Worm (Caenorhabditis elegans) whole organism, young adult: Measurements from ENCODE around the gene rab-6.1.
"Not testable (repeated sequence)": the region's sequence is repeated elsewhere in the genome, so short reads cannot be mapped to it uniquely, and the experiment has no call there.

Experiments
- C17E4.6 ChIP-seq: fragments of 200-800 bp; sonication (Bioruptor generic); IDR thresholded peaks from 2 replicates; pipeline ENCODE4 v1.3.6; 2022; ENCODE audit warnings: missing genetic modification reagents, missing genetic modification characterization, missing compliant biosample characterization
- F37B4.10 ChIP-seq: fragments of 200-800 bp; sonication (Bioruptor generic); IDR thresholded peaks from 2 replicates; pipeline ENCODE4 v1.3.6; 2022; ENCODE audit warnings: missing genetic modification characterization, missing compliant biosample characterization
- F39B2.1 ChIP-seq: fragments of 200-800 bp; sonication (Bioruptor generic); IDR thresholded peaks from 2 replicates; pipeline ENCODE4 v1.3.6; 2022; ENCODE audit warnings: missing genetic modification reagents, missing genetic modification characterization, missing compliant biosample characterization
- F49E8.2 ChIP-seq: sonication (generic microtip); optimal IDR thresholded peaks from 3 replicates; lab custom pipeline; 2017; ENCODE audit warnings: missing genetic modification characterization, mild to moderate bottlenecking, missing compliant biosample characterization, antibody characterized with exemption, moderate library complexity; ENCODE audit not compliant: insufficient read depth
- T07F8.4 ChIP-seq: sonication (generic microtip); optimal IDR thresholded peaks from 2 replicates; lab custom pipeline; 2016; ENCODE audit warnings: mild to moderate bottlenecking, missing genetic modification characterization, moderate library complexity, missing compliant biosample characterization
- Y95B8A.8 ChIP-seq: fragments of 200-800 bp; sonication (Bioruptor generic); IDR thresholded peaks from 2 replicates; pipeline ENCODE4 v1.3.6; 2022; ENCODE audit warnings: missing genetic modification reagents, missing genetic modification characterization, missing compliant biosample characterization
- ZK185.1 ChIP-seq: sonication (generic microtip); optimal IDR thresholded peaks from 2 replicates; lab custom pipeline; 2016; ENCODE audit warnings: mild to moderate bottlenecking, missing genetic modification characterization, missing compliant biosample characterization; ENCODE audit not compliant: poor library complexity, severe bottlenecking
- aptf-3 ChIP-seq: fragments of 200-800 bp; sonication (Bioruptor generic); IDR thresholded peaks from 2 replicates; pipeline ENCODE4 v1.3.6; 2022; ENCODE audit warnings: missing genetic modification characterization, missing compliant biosample characterization
- atf-7 ChIP-seq: sonication (generic microtip); optimal IDR thresholded peaks from 2 replicates; lab custom pipeline; 2017; ENCODE audit warnings: mild to moderate bottlenecking, missing genetic modification characterization, missing compliant biosample characterization
- athp-1 ChIP-seq: sonication (generic microtip); optimal IDR thresholded peaks from 2 replicates; lab custom pipeline; 2017; ENCODE audit warnings: mild to moderate bottlenecking, missing genetic modification characterization, missing compliant biosample characterization
- attf-6 ChIP-seq: fragments of 200-800 bp; sonication (Bioruptor generic); IDR thresholded peaks from 2 replicates; pipeline ENCODE4 v1.3.6; 2022; ENCODE audit warnings: missing genetic modification reagents, missing genetic modification characterization, missing compliant biosample characterization
- cebp-2 ChIP-seq: fragments of 200-800 bp; sonication (Bioruptor generic); IDR thresholded peaks from 2 replicates; pipeline ENCODE4 v1.3.6; 2022; ENCODE audit warnings: missing genetic modification characterization, missing compliant biosample characterization
- ceh-91 ChIP-seq: fragments of 200-800 bp; sonication (Bioruptor generic); IDR thresholded peaks from 2 replicates; pipeline ENCODE4 v1.3.6; 2022; ENCODE audit warnings: missing genetic modification reagents, missing genetic modification characterization, missing compliant biosample characterization
- dpff-1 ChIP-seq: sonication (generic microtip); optimal IDR thresholded peaks from 2 replicates; lab custom pipeline; 2017; ENCODE audit warnings: mild to moderate bottlenecking, missing genetic modification characterization, missing compliant biosample characterization
- dpl-1 ChIP-seq: fragments of 150-350 bp; optimal IDR thresholded peaks from 2 replicates; lab custom pipeline; 2014; ENCODE audit warnings: missing biosample characterization, missing genetic modification reagents, missing genetic modification characterization
- efl-1 ChIP-seq: fragments of 150-350 bp; optimal IDR thresholded peaks from 2 replicates; lab custom pipeline; 2014; ENCODE audit warnings: missing biosample characterization, missing genetic modification reagents, missing genetic modification characterization
- egl-18 ChIP-seq: fragments of 200-800 bp; sonication (Bioruptor generic); IDR thresholded peaks from 2 replicates; pipeline ENCODE4 v1.3.6; 2022; ENCODE audit warnings: missing genetic modification reagents, missing genetic modification characterization, missing compliant biosample characterization
- egl-44 ChIP-seq: fragments of 200-800 bp; sonication (Bioruptor generic); IDR thresholded peaks from 2 replicates; pipeline ENCODE4 v1.3.6; 2022; ENCODE audit warnings: missing genetic modification reagents, missing genetic modification characterization, missing compliant biosample characterization
- ekl-4 ChIP-seq: fragments of 200-800 bp; sonication (Bioruptor generic); IDR thresholded peaks from 2 replicates; pipeline ENCODE4 v1.3.6; 2022; ENCODE audit warnings: missing genetic modification reagents, missing genetic modification characterization, missing compliant biosample characterization
- ets-4 ChIP-seq: fragments of 200-800 bp; sonication (Bioruptor generic); optimal IDR thresholded peaks from 2 replicates; lab custom pipeline; 2018; ENCODE audit warnings: mild to moderate bottlenecking, missing genetic modification characterization, missing compliant biosample characterization
- him-1 ChIP-seq: sonication (generic microtip); optimal IDR thresholded peaks from 2 replicates; lab custom pipeline; 2016; ENCODE audit warnings: missing genotype, missing genetic modification reagents, missing genetic modification characterization, missing compliant biosample characterization
- hlh-12 ChIP-seq: sonication (generic microtip); optimal IDR thresholded peaks from 2 replicates; lab custom pipeline; 2016; ENCODE audit warnings: missing genetic modification characterization, missing compliant biosample characterization
- hmg-1.2 ChIP-seq: fragments of 200-800 bp; sonication (Bioruptor generic); IDR thresholded peaks from 2 replicates; pipeline ENCODE4 v1.3.6; 2022; ENCODE audit warnings: missing genetic modification reagents, missing genetic modification characterization, missing compliant biosample characterization
- hmg-20 ChIP-seq: fragments of 200-800 bp; sonication (Bioruptor generic); IDR thresholded peaks from 2 replicates; pipeline ENCODE4 v1.3.6; 2022; ENCODE audit warnings: missing genetic modification reagents, missing genetic modification characterization, missing compliant biosample characterization
- hrde-1 ChIP-seq: sonication (generic microtip); optimal IDR thresholded peaks from 2 replicates; lab custom pipeline; 2016; ENCODE audit warnings: missing genetic modification characterization, mild to moderate bottlenecking, missing compliant biosample characterization, moderate library complexity, missing genotype, missing genetic modification reagents, borderline replicate concordance
- hsf-1 ChIP-seq: fragments of 200-800 bp; sonication (Bioruptor generic); IDR thresholded peaks from 2 replicates; pipeline ENCODE4 v1.3.6; 2022; ENCODE audit warnings: missing genetic modification reagents, missing genetic modification characterization, missing compliant biosample characterization
- lin-26 ChIP-seq: fragments of 200-800 bp; sonication (Bioruptor generic); IDR thresholded peaks from 2 replicates; pipeline ENCODE4 v1.3.6; 2022; ENCODE audit warnings: missing genetic modification reagents, missing genetic modification characterization, missing compliant biosample characterization
- lin-35 ChIP-seq, 3 experiments: fragments of 150-350 bp in 2 of 3; sonication (generic microtip) in 1 of 3; optimal IDR thresholded peaks; 2 replicates each; lab custom pipeline; 2014 to 2018; ENCODE audit warnings: missing biosample characterization in 3 of 3, missing genetic modification characterization in 3 of 3, missing genetic modification reagents in 3 of 3
- lir-1 ChIP-seq: fragments of 200-800 bp; sonication (Bioruptor generic); conservative IDR thresholded peaks from 2 replicates; pipeline ENCODE4 v1.3.6; 2022; ENCODE audit warnings: missing genetic modification reagents, missing genetic modification characterization, missing compliant biosample characterization
- mcd-1 ChIP-seq: fragments of 200-800 bp; sonication (Bioruptor generic); IDR thresholded peaks from 2 replicates; pipeline ENCODE4 v1.3.6; 2022; ENCODE audit warnings: missing genetic modification reagents, missing genetic modification characterization, missing compliant biosample characterization
- mel-28 ChIP-seq: sonication (generic microtip); optimal IDR thresholded peaks from 2 replicates; lab custom pipeline; 2016; ENCODE audit warnings: borderline replicate concordance, mild to moderate bottlenecking, missing genetic modification characterization, missing compliant biosample characterization
- nfyb-1 ChIP-seq: fragments of 200-800 bp; sonication (Bioruptor generic); IDR thresholded peaks from 2 replicates; pipeline ENCODE4 v1.3.6; 2022; ENCODE audit warnings: missing genetic modification reagents, missing genetic modification characterization, missing compliant biosample characterization
- nhr-80 ChIP-seq: sonication (generic microtip); optimal IDR thresholded peaks from 2 replicates; lab custom pipeline; 2016; ENCODE audit warnings: missing genetic modification characterization, missing compliant biosample characterization
- nhr-90 ChIP-seq: sonication (generic microtip); optimal IDR thresholded peaks from 2 replicates; lab custom pipeline; 2016; ENCODE audit warnings: missing genotype, mild to moderate bottlenecking, missing genetic modification characterization, missing compliant biosample characterization
- repo-1 ChIP-seq: sonication (generic microtip); optimal IDR thresholded peaks from 2 replicates; lab custom pipeline; 2017; ENCODE audit warnings: mild to moderate bottlenecking, missing genetic modification characterization, missing compliant biosample characterization
- snpc-3.4 ChIP-seq: sonication (generic microtip); optimal IDR thresholded peaks from 2 replicates; lab custom pipeline; 2017; ENCODE audit warnings: missing genetic modification characterization, mild to moderate bottlenecking, missing compliant biosample characterization, antibody characterized with exemption, moderate library complexity, missing genotype, missing genetic modification reagents
- tbp1 ChIP-seq: fragments of 200-800 bp; sonication (Bioruptor generic); optimal IDR thresholded peaks from 2 replicates; lab custom pipeline; 2018; ENCODE audit warnings: mild to moderate bottlenecking, missing genetic modification characterization, missing compliant biosample characterization
- unc-130 ChIP-seq: sonication (generic microtip); optimal IDR thresholded peaks from 2 replicates; lab custom pipeline; 2016; ENCODE audit warnings: missing genetic modification reagents, missing genetic modification characterization, missing compliant biosample characterization
- ztf-28 ChIP-seq: fragments of 200-800 bp; sonication (Bioruptor generic); IDR thresholded peaks from 2 replicates; pipeline ENCODE4 v1.3.6; 2022; ENCODE audit warnings: missing genetic modification reagents, missing genetic modification characterization, missing compliant biosample characterization

The rab-6.1 gene

ce11 chrIII:8999508-8999907, 6.2 kb downstream of the rab-6.1 start, which contains the start of gene F59B2.3:
F59B2.3 (minus strand) TSS chrIII:8999766.
- TF ChIP-seq C17E4.6 (GFP tag; lab: Robert Waterston, UW) (no peak), atf-7 (peak; percentile 9), ztf-28 (GFP tag; lab: Robert Waterston, UW) (no peak), mcd-1 (GFP tag; lab: Robert Waterston, UW) (no peak), athp-1 (tag; lab: Kevin White, UChicago) (peak; percentile 11), hrde-1 (peak; percentile 3), hmg-1.2 (GFP tag; lab: Robert Waterston, UW) (no peak), snpc-3.4 (tag; lab: Kevin White, UChicago) (peak; percentile 26), unc-130 (no peak), tbp1 (peak; percentile 3), hmg-20 (GFP tag; lab: Robert Waterston, UW) (no peak)
- TF ChIP-seq, all 124 proteins: peak for 5

ce11 chrIII:8998884-8999283, 6.9 kb downstream of the rab-6.1 start:
- TF ChIP-seq hmg-1.2 (GFP tag; lab: Robert Waterston, UW) (peak; percentile 19; the same call in 1 of the 2 replicates), nfyb-1 (no peak), lir-1 (GFP tag; lab: Robert Waterston, UW) (no peak), ceh-91 (GFP tag; lab: Robert Waterston, UW) (no peak), dpff-1 (no peak), unc-130 (no peak), lin-26 (GFP tag; lab: Robert Waterston, UW) (no peak), ekl-4 (GFP tag; lab: Robert Waterston, UW) (no peak)

ce11 chrIII:8997821-8998220, 7.9 kb downstream of the rab-6.1 start:
- TF ChIP-seq ceh-91 (GFP tag; lab: Robert Waterston, UW) = no peak
- no peak for TF ChIP-seq lir-1 (GFP tag; lab: Robert Waterston, UW)
- TF ChIP-seq egl-18 = no peak

ce11 chrIII:8996686-8997085, 9.1 kb downstream of the rab-6.1 start, which contains the start of gene skat-1:
skat-1 (minus strand) TSS chrIII:8996786.
- TF ChIP-seq him-1 (no peak), hlh-12 (tag; lab: Kevin White, UChicago) (no peak), attf-6 (GFP tag; lab: Robert Waterston, UW) (no peak), dpl-1 (GFP tag; lab: Kevin White, UChicago) (no peak)

ce11 chrIII:8989752-8990151, 16.0 kb downstream of the rab-6.1 start, which contains the start of gene R08D7.7:
R08D7.7 (plus strand) TSS chrIII:8990052.
- TF ChIP-seq athp-1, mel-28, nhr-80 (tag; lab: Kevin White, UChicago): not testable (repeated sequence)

- no peak for TF ChIP-seq ets-4
- no peak for TF ChIP-seq F49E8.2 (tag; lab: Kevin White, UChicago)
- TF ChIP-seq hsf-1 = 0 out of 2 replicates have a peak, but pooled peaks have one; percentile 7
- TF ChIP-seq lin-35 (GFP tag; optimal IDR thresholded peaks at IDR 0.05; lab: Kevin White, UChicago) = peak in 1 of 3 experiments; percentile 3
Measured at ce11 chrIII:8988544-8988943, 17.2 kb downstream of the rab-6.1 start.

ce11 chrIII:8988061-8988460, 17.7 kb downstream of the rab-6.1 start:
- TF ChIP-seq nhr-90 (tag; lab: Kevin White, UChicago) = no peak
- no peak for TF ChIP-seq T07F8.4 (tag; lab: Kevin White, UChicago)
- TF ChIP-seq lin-26 (GFP tag; lab: Robert Waterston, UW) = no peak
- TF ChIP-seq ekl-4 (GFP tag; lab: Robert Waterston, UW) = no peak
- no peak for TF ChIP-seq cebp-2 (GFP tag; lab: Robert Waterston, UW)
- no peak for TF ChIP-seq lir-1 (GFP tag; lab: Robert Waterston, UW)
- TF ChIP-seq efl-1 (GFP tag; lab: Kevin White, UChicago) = no peak
- no peak for TF ChIP-seq egl-44 (GFP tag; lab: Robert Waterston, UW)
- no peak for TF ChIP-seq repo-1 (tag; lab: Kevin White, UChicago)
- no peak for TF ChIP-seq aptf-3 (GFP tag; lab: Robert Waterston, UW)
- TF ChIP-seq ZK185.1 (tag; lab: Kevin White, UChicago) = no peak
- TF ChIP-seq hsf-1 = no peak
- no peak for TF ChIP-seq Y95B8A.8 (GFP tag; lab: Robert Waterston, UW)
- no peak for TF ChIP-seq F37B4.10 (GFP tag; lab: Robert Waterston, UW)
- TF ChIP-seq F39B2.1 = no peak
